Worm (Caenorhabditis elegans) whole organism, L4/young adult: ENCODE measurements around the gene hlh-28.

Experiments used
- W03F9.2 ChIP-seq: fragments of 150-350 bp; optimal IDR thresholded peaks from 2 replicates; lab custom pipeline; 2014; ENCODE audit warnings: missing biosample characterization, missing genetic modification characterization
- dao-5 ChIP-seq: sonication (generic microtip); optimal IDR thresholded peaks from 2 replicates; lab custom pipeline; 2016; ENCODE audit warnings: missing genotype, missing genetic modification characterization, moderate library complexity, missing compliant biosample characterization
- him-1 ChIP-seq: sonication (generic microtip); optimal IDR thresholded peaks from 2 replicates; lab custom pipeline; 2016; ENCODE audit warnings: missing genotype, missing genetic modification reagents, missing genetic modification characterization, missing compliant biosample characterization

- TF ChIP-seq him-1 (tag; lab: Kevin White, UChicago): no peak
- no peak for TF ChIP-seq dao-5 (tag; lab: Kevin White, UChicago)
- no peak for TF ChIP-seq W03F9.2 (tag; lab: Kevin White, UChicago)
Measured at ce11 chrX:17528068-17528467, 22.8 kb upstream of the hlh-28 start, which contains the start of gene sup-10.
